Fruit fly (Drosophila melanogaster): ENCODE data around the gene CG7567.

The CG7567 gene

DNA sequence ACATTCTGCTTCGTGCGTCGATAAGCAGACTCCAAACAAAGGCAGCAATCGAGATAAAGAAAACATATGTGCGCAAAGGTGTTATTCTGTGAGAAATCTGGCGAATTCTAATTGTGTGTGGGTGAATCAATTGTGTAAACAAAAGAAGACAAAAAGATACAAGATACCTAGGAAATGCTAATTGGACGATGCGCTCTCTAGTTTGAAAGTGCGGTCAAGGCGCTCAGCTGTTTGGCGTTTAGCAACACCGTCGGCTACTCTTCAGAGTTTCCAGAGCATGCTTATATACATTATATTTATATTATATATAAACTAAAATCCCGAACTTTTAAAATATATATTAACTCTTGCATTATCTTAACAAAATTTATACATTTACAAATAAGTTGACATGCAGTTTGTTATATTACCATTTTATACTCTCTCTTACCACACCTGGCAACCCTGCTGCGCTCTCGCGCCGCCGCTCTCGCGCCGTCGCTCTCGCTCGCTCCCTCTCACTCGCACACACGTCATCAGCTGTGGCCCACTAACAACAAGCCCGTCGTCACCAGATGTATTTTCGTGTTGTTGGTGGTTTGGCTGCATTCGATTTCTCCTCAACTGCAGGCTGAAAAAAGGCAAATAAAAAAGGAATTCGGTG lies 30.7 kb upstream of the CG7567 start, which contains the start of gene CG1907 (continued):
- TF ChIP-seq oc (tag; optimal IDR thresholded peaks at IDR 0.05) (peak; percentile 96), sr (GFP tag; IDR thresholded peaks at IDR 0.05) (peak; percentile 83; the same call in 2 of the 3 replicates), repo (GFP tag; optimal IDR thresholded peaks at IDR 0.05) (peak; percentile 57), CG12769 (tag; optimal IDR thresholded peaks at IDR 0.05) (peak; percentile 86), pzg (GFP tag; optimal IDR thresholded peaks at IDR 0.05) (peak; percentile 45), Deaf1 (tag; optimal IDR thresholded peaks at IDR 0.05) (peak; percentile 88), ssp (GFP tag; IDR thresholded peaks at IDR 0.05) (peak; percentile 94), CG6791 (GFP tag; IDR thresholded peaks at IDR 0.05; ENCODE audit: partially characterized antibody) (no peak), CG43689 (GFP tag; IDR thresholded peaks at IDR 0.05) (peak; percentile 97), Ssrp (tag; optimal IDR thresholded peaks at IDR 0.05) (peak; percentile 98), CG10274 (GFP tag; optimal IDR thresholded peaks at IDR 0.05) (peak; percentile 91), CG12219 (GFP tag; optimal IDR thresholded peaks at IDR 0.05) (peak; percentile 95), CG2889 (GFP tag; IDR thresholded peaks at IDR 0.05) (peak; percentile 94), CG14441 (GFP tag; IDR thresholded peaks at IDR 0.05) (peak; percentile 98), CG11723 (GFP tag; optimal IDR thresholded peaks at IDR 0.05) (peak; percentile 98), ash1 (GFP tag; optimal IDR thresholded peaks at IDR 0.05) (peak; percentile 53), Awh (GFP tag; IDR thresholded peaks at IDR 0.05) (peak; percentile 99), zen (tag; optimal IDR thresholded peaks at IDR 0.05) (peak; percentile 98), sna (GFP tag; IDR thresholded peaks at IDR 0.05; ENCODE audit: partially characterized antibody) (peak; percentile 54; the same call in 1 of the 2 replicates), Blimp-1 (GFP tag; optimal IDR thresholded peaks at IDR 0.05) (peak; percentile 97), CG9817 (tag; optimal IDR thresholded peaks at IDR 0.05) (peak; percentile 97), CG15269 (tag; optimal IDR thresholded peaks at IDR 0.05) (peak; percentile 97), gem (tag; optimal IDR thresholded peaks at IDR 0.05) (peak; percentile 99), Myb (GFP tag; optimal IDR thresholded peaks at IDR 0.05) (peak; percentile 64), CG7963 (GFP tag; IDR thresholded peaks at IDR 0.05; ENCODE audit: partially characterized antibody) (no peak), cad (GFP tag; optimal IDR thresholded peaks at IDR 0.05) (no peak), CG17912 (GFP tag; optimal IDR thresholded peaks at IDR 0.05) (peak; percentile 88), CG6175 (GFP tag; IDR thresholded peaks at IDR 0.05) (peak; percentile 96), Adf1 (GFP tag; IDR thresholded peaks at IDR 0.05) (peak; percentile 87), CG5245 (GFP tag; optimal IDR thresholded peaks at IDR 0.05) (peak; percentile 96), gcm (GFP tag; optimal IDR thresholded peaks at IDR 0.05) (peak; percentile 98), fd102C (GFP tag; optimal IDR thresholded peaks at IDR 0.05) (peak; percentile 86), mirr (GFP tag; optimal IDR thresholded peaks at IDR 0.05) (peak; percentile 85), dysf (GFP tag; IDR thresholded peaks at IDR 0.05) (peak; percentile 99), Antp (GFP tag; optimal IDR thresholded peaks at IDR 0.05) (peak; percentile 80), Fer3 (tag; optimal IDR thresholded peaks at IDR 0.05) (peak; percentile 98), Ets97D (GFP tag; optimal IDR thresholded peaks at IDR 0.05) (peak; percentile 64), pita (GFP tag; optimal IDR thresholded peaks at IDR 0.05) (no peak), slp2 (GFP tag; optimal IDR thresholded peaks at IDR 0.05) (peak; percentile 83), CG4404 (GFP tag; IDR thresholded peaks at IDR 0.05) (peak; percentile 97), hbn (GFP tag; IDR thresholded peaks at IDR 0.05; ENCODE audit: partially characterized antibody) (no peak), CG4360 (GFP tag; IDR thresholded peaks at IDR 0.05) (peak; percentile 87), en (GFP tag; optimal IDR thresholded peaks at IDR 0.05) (peak; percentile 57), B-H1 (GFP tag; IDR thresholded peaks at IDR 0.05) (peak; percentile 97), D19A (tag; optimal IDR thresholded peaks at IDR 0.05) (peak; percentile 95), CG3726 (GFP tag; IDR thresholded peaks at IDR 0.05) (peak; percentile 97), phol (tag; optimal IDR thresholded peaks at IDR 0.05) (peak; percentile 98), Hr51 (GFP tag; optimal IDR thresholded peaks at IDR 0.05) (peak; percentile 89 to 98)
